Worm (Caenorhabditis elegans) whole organism, L3 larva: ENCODE measurements around the gene C07A4.2.

Experiments used
- R02D3.7 ChIP-seq: fragments of 150-350 bp; optimal IDR thresholded peaks from 2 replicates; lab custom pipeline; 2014; ENCODE audit warnings: missing biosample characterization, missing genetic modification characterization
- ZK546.5 ChIP-seq: sonication (generic microtip); optimal IDR thresholded peaks from 2 replicates; lab custom pipeline; 2017; ENCODE audit warnings: missing biosample characterization, missing genetic modification characterization
- aly-2 ChIP-seq: fragments of 150-350 bp; optimal IDR thresholded peaks from 2 replicates; lab custom pipeline; 2014; ENCODE audit warnings: missing biosample characterization, missing genetic modification characterization
- ceh-16 ChIP-seq: sonication (generic microtip); optimal IDR thresholded peaks from 2 replicates; lab custom pipeline; 2017; ENCODE audit warnings: missing biosample characterization, missing genetic modification characterization
- ceh-28 ChIP-seq: fragments of 150-350 bp; optimal IDR thresholded peaks from 2 replicates; lab custom pipeline; 2014; ENCODE audit warnings: missing biosample characterization, missing genetic modification reagents, missing genetic modification characterization
- ceh-9 ChIP-seq: sonication (generic microtip); optimal IDR thresholded peaks from 2 replicates; lab custom pipeline; 2018; ENCODE audit warnings: missing biosample characterization, missing genetic modification characterization
- daf-12 ChIP-seq: fragments of 150-350 bp; optimal IDR thresholded peaks from 2 replicates; lab custom pipeline; 2014; ENCODE audit warnings: missing biosample characterization, missing genetic modification reagents, missing genetic modification characterization
- egl-27 ChIP-seq: sonication (generic microtip); optimal IDR thresholded peaks from 4 replicates; lab custom pipeline; 2017; ENCODE audit warnings: missing biosample characterization, missing genetic modification reagents, missing genetic modification characterization
- egl-5 ChIP-seq: fragments of 150-350 bp; optimal IDR thresholded peaks from 2 replicates; lab custom pipeline; 2017; ENCODE audit warnings: missing biosample characterization, missing genetic modification reagents, missing genetic modification characterization, inconsistent platforms
- elt-1 ChIP-seq: fragments of 150-350 bp; optimal IDR thresholded peaks from 2 replicates; lab custom pipeline; 2014; ENCODE audit warnings: missing biosample characterization, missing genetic modification characterization
- elt-2 ChIP-seq: sonication (generic microtip); optimal IDR thresholded peaks from 2 replicates; lab custom pipeline; 2016; ENCODE audit warnings: missing genetic modification reagents, mild to moderate bottlenecking, missing genetic modification characterization, missing compliant biosample characterization
- elt-3 ChIP-seq, 3 experiments: fragments of 150-350 bp in 1 of 3; sonication (generic microtip) in 2 of 3; optimal IDR thresholded peaks; 2 replicates in 2 of 3; 4 replicates in 1 of 3; lab custom pipeline; 2014 to 2017; ENCODE audit warnings: missing biosample characterization in 3 of 3, missing genetic modification characterization in 3 of 3
- eor-1 ChIP-seq, 2 experiments: fragments of 150-350 bp; optimal IDR thresholded peaks; 2 replicates each; lab custom pipeline; 2014 to 2018; ENCODE audit warnings: missing biosample characterization in 2 of 2, missing genetic modification characterization in 2 of 2
- fkh-10 ChIP-seq: sonication (generic microtip); optimal IDR thresholded peaks from 2 replicates; lab custom pipeline; 2017; ENCODE audit warnings: missing biosample characterization, missing genetic modification reagents, missing genetic modification characterization
- fkh-2 ChIP-seq: fragments of 150-350 bp; optimal IDR thresholded peaks from 2 replicates; lab custom pipeline; 2014; ENCODE audit warnings: missing biosample characterization, missing genetic modification reagents, missing genetic modification characterization
- fos-1 ChIP-seq: fragments of 150-350 bp; optimal IDR thresholded peaks from 2 replicates; lab custom pipeline; 2014; ENCODE audit warnings: missing biosample characterization, missing genetic modification characterization
- hmg-11 ChIP-seq: sonication (generic microtip); optimal IDR thresholded peaks from 2 replicates; lab custom pipeline; 2016; ENCODE audit warnings: missing genetic modification characterization, missing compliant biosample characterization
- jun-1 ChIP-seq: fragments of 150-350 bp; optimal IDR thresholded peaks from 2 replicates; lab custom pipeline; 2014; ENCODE audit warnings: missing biosample characterization, missing genetic modification reagents, missing genetic modification characterization
- lin-15B ChIP-seq: fragments of 150-350 bp; optimal IDR thresholded peaks from 2 replicates; lab custom pipeline; 2014; ENCODE audit warnings: missing biosample characterization, missing genetic modification characterization
- lin-39 ChIP-seq: fragments of 150-350 bp; optimal IDR thresholded peaks from 2 replicates; lab custom pipeline; 2018; ENCODE audit warnings: missing biosample characterization, missing genetic modification reagents, missing genetic modification characterization
- lsy-12 ChIP-seq: sonication (generic microtip); optimal IDR thresholded peaks from 2 replicates; lab custom pipeline; 2016; ENCODE audit warnings: mild to moderate bottlenecking, missing genetic modification characterization, missing compliant biosample characterization
- mdl-1 ChIP-seq: fragments of 150-350 bp; optimal IDR thresholded peaks from 2 replicates; lab custom pipeline; 2014; ENCODE audit warnings: missing biosample characterization, missing genetic modification characterization
- mml-1 ChIP-seq: fragments of 150-350 bp; sonication (generic microtip); optimal IDR thresholded peaks from 3 replicates; lab custom pipeline; 2014; ENCODE audit warnings: missing biosample characterization, missing genetic modification characterization
- nfya-1 ChIP-seq: sonication (generic microtip); optimal IDR thresholded peaks from 2 replicates; lab custom pipeline; 2017; ENCODE audit warnings: missing genetic modification characterization, mild to moderate bottlenecking, missing compliant biosample characterization, antibody characterized with exemption, moderate library complexity; ENCODE audit not compliant: insufficient read depth
- nhr-11 ChIP-seq: fragments of 150-350 bp; optimal IDR thresholded peaks from 2 replicates; lab custom pipeline; 2014; ENCODE audit warnings: missing biosample characterization, missing genetic modification characterization
- nhr-12 ChIP-seq: fragments of 150-350 bp; optimal IDR thresholded peaks from 2 replicates; lab custom pipeline; 2014; ENCODE audit warnings: missing biosample characterization, missing genetic modification characterization
- nhr-23 ChIP-seq: fragments of 150-350 bp; optimal IDR thresholded peaks from 2 replicates; lab custom pipeline; 2014; ENCODE audit warnings: missing biosample characterization, missing genetic modification reagents, missing genetic modification characterization
- nhr-237 ChIP-seq: fragments of 150-350 bp; optimal IDR thresholded peaks from 2 replicates; lab custom pipeline; 2014; ENCODE audit warnings: missing biosample characterization, missing genetic modification characterization
- nhr-25 ChIP-seq: sonication (generic microtip); optimal IDR thresholded peaks from 2 replicates; lab custom pipeline; 2017; ENCODE audit warnings: missing biosample characterization, missing genetic modification characterization
- nhr-28 ChIP-seq: fragments of 150-350 bp; optimal IDR thresholded peaks from 2 replicates; lab custom pipeline; 2014; ENCODE audit warnings: missing biosample characterization, missing genetic modification characterization
- nhr-43 ChIP-seq: sonication (generic microtip); optimal IDR thresholded peaks from 2 replicates; lab custom pipeline; 2016; ENCODE audit warnings: mild to moderate bottlenecking, missing genetic modification characterization, missing compliant biosample characterization; ENCODE audit not compliant: poor library complexity, severe bottlenecking
- nhr-67 ChIP-seq: fragments of 150-350 bp; optimal IDR thresholded peaks from 2 replicates; lab custom pipeline; 2014; ENCODE audit warnings: missing biosample characterization, missing genetic modification characterization
- nhr-76 ChIP-seq: fragments of 150-350 bp; sonication (generic microtip); optimal IDR thresholded peaks from 5 replicates; lab custom pipeline; 2014; ENCODE audit warnings: missing biosample characterization, missing genetic modification characterization
- nhr-77 ChIP-seq: fragments of 150-350 bp; optimal IDR thresholded peaks from 2 replicates; lab custom pipeline; 2014; ENCODE audit warnings: missing biosample characterization, missing genetic modification characterization
- pha-4 ChIP-seq: fragments of 150-350 bp; optimal IDR thresholded peaks from 2 replicates; lab custom pipeline; 2014; ENCODE audit warnings: missing biosample characterization, missing genetic modification reagents, missing genetic modification characterization
- pqm-1 ChIP-seq: fragments of 150-350 bp; optimal IDR thresholded peaks from 2 replicates; lab custom pipeline; 2017; ENCODE audit warnings: missing biosample characterization, missing genetic modification characterization, inconsistent platforms
- sea-2 ChIP-seq: fragments of 150-350 bp; sonication (generic microtip); optimal IDR thresholded peaks from 4 replicates; lab custom pipeline; 2014; ENCODE audit warnings: missing biosample characterization, missing genetic modification reagents, missing genetic modification characterization
- skn-1 ChIP-seq: fragments of 150-350 bp; optimal IDR thresholded peaks from 2 replicates; lab custom pipeline; 2014; ENCODE audit warnings: missing biosample characterization, missing genetic modification characterization
- snpc-4 ChIP-seq: fragments of 150-350 bp; optimal IDR thresholded peaks from 2 replicates; lab custom pipeline; 2014; ENCODE audit warnings: missing biosample characterization, missing genetic modification characterization
- tbx-2 ChIP-seq: sonication (generic microtip); optimal IDR thresholded peaks from 2 replicates; lab custom pipeline; 2016; ENCODE audit warnings: mild to moderate bottlenecking, missing genetic modification characterization, missing compliant biosample characterization
- unc-39 ChIP-seq: sonication (generic microtip); optimal IDR thresholded peaks from 4 replicates; lab custom pipeline; 2017; ENCODE audit warnings: missing biosample characterization, missing genetic modification characterization
- unc-62 ChIP-seq: fragments of 150-350 bp; sonication (generic microtip); optimal IDR thresholded peaks from 4 replicates; lab custom pipeline; 2014; ENCODE audit warnings: missing biosample characterization, missing genetic modification reagents, missing genetic modification characterization
- zag-1 ChIP-seq: fragments of 150-350 bp; optimal IDR thresholded peaks from 2 replicates; lab custom pipeline; 2014; ENCODE audit warnings: missing biosample characterization, missing genetic modification characterization
- ztf-11 ChIP-seq: fragments of 150-350 bp; optimal IDR thresholded peaks from 2 replicates; lab custom pipeline; 2014; ENCODE audit warnings: missing biosample characterization, missing genetic modification characterization
- ztf-4 ChIP-seq: fragments of 150-350 bp; optimal IDR thresholded peaks from 2 replicates; lab custom pipeline; 2014; ENCODE audit warnings: missing biosample characterization, missing genetic modification characterization

Gene C07A4.2

DNA sequence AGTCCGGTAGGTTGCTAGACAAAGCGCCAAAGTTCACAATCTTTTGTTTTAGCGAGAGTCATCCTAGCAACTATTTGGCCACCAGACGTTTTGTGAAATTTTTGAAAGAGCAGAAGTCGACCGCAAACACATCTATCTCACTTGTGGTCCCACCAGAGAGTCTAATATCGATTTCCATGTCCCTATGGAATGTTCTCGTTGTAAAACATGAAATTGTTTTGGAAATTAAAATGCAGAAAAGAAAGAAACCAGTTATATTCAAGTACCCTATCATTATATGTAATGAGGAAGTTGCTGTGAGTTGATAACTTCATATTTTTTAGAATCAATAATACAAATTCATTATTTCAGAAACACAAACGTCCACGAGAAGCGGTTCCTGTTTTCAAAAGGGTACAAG is 12.7 kb downstream of the C07A4.2 start:
- no peak for TF ChIP-seq daf-12 (tag; lab: Kevin White, UChicago)
- TF ChIP-seq ztf-4 (tag; lab: Kevin White, UChicago), result no peak
- TF ChIP-seq unc-62, result no peak
- no peak for TF ChIP-seq aly-2 (tag; lab: Kevin White, UChicago)
- TF ChIP-seq ZK546.5 (tag; lab: Kevin White, UChicago), result no peak
- no peak for TF ChIP-seq R02D3.7 (tag; lab: Kevin White, UChicago)
- no peak for TF ChIP-seq nhr-77 (tag; lab: Kevin White, UChicago)
- no peak for TF ChIP-seq egl-27
- TF ChIP-seq lsy-12 (tag; lab: Kevin White, UChicago), result no peak
- no peak for TF ChIP-seq nhr-43 (tag; lab: Kevin White, UChicago)
- TF ChIP-seq nhr-23 (tag; lab: Kevin White, UChicago), result no peak
- no peak for TF ChIP-seq jun-1 (tag; lab: Kevin White, UChicago)
- TF ChIP-seq egl-5 (tag; lab: Kevin White, UChicago), result no peak
- no peak for TF ChIP-seq lin-39
- no peak for TF ChIP-seq snpc-4 (tag; lab: Kevin White, UChicago)

- peak; percentile 71 for TF ChIP-seq nhr-25 (tag; lab: Kevin White, UChicago)
- TF ChIP-seq nhr-77 (tag; lab: Kevin White, UChicago), result no peak
- peak; percentile 87 for TF ChIP-seq mdl-1 (tag; lab: Kevin White, UChicago)
- TF ChIP-seq lsy-12 (tag; lab: Kevin White, UChicago), result peak; percentile 68
- peak; percentile 55 for TF ChIP-seq fos-1 (tag; lab: Kevin White, UChicago)
- TF ChIP-seq unc-39 (tag; lab: Kevin White, UChicago), result no peak
- TF ChIP-seq ceh-16 (tag; lab: Kevin White, UChicago), result no peak
- no peak for TF ChIP-seq skn-1 (tag; lab: Kevin White, UChicago)
- TF ChIP-seq nhr-28, result no peak
- peak; percentile 9 for TF ChIP-seq pqm-1
- TF ChIP-seq snpc-4 (tag; lab: Kevin White, UChicago), result peak; percentile 50
- peak; percentile 60 for TF ChIP-seq egl-5 (tag; lab: Kevin White, UChicago)
- TF ChIP-seq lin-39, result peak; percentile 94
- peak; percentile 55 for TF ChIP-seq elt-2 (tag; lab: Kevin White, UChicago)
- peak; percentile 54 for TF ChIP-seq egl-27
- TF ChIP-seq ceh-9 (tag; lab: Kevin White, UChicago), result no peak
- peak; percentile 74 for TF ChIP-seq pha-4 (tag; lab: Kevin White, UChicago)
- TF ChIP-seq tbx-2, result peak; percentile 65
- peak; percentile 39 for TF ChIP-seq lin-15B (tag; lab: Kevin White, UChicago)
- no peak for TF ChIP-seq aly-2 (tag; lab: Kevin White, UChicago)
- TF ChIP-seq ztf-4 (tag; lab: Kevin White, UChicago), result no peak
- TF ChIP-seq elt-3 (tag; optimal IDR thresholded peaks at IDR 0.05; lab: Kevin White, UChicago), result no peak
- no peak for TF ChIP-seq ZK546.5 (tag; lab: Kevin White, UChicago)
- peak; percentile 54 for TF ChIP-seq elt-1
- TF ChIP-seq unc-62, result peak; percentile 75
- TF ChIP-seq ztf-11 (tag; lab: Kevin White, UChicago), result no peak
- TF ChIP-seq nhr-237 (tag; lab: Kevin White, UChicago), result no peak
- no peak for TF ChIP-seq eor-1 (tag; optimal IDR thresholded peaks at IDR 0.05; lab: Kevin White, UChicago)
- TF ChIP-seq nhr-67 (tag; lab: Kevin White, UChicago), result no peak
- no peak for TF ChIP-seq nhr-23 (tag; lab: Kevin White, UChicago)
- no peak for TF ChIP-seq fkh-2
- TF ChIP-seq jun-1 (tag; lab: Kevin White, UChicago), result peak; percentile 74
- TF ChIP-seq nfya-1, result peak; percentile 84
- no peak for TF ChIP-seq nhr-12 (tag; lab: Kevin White, UChicago)
- TF ChIP-seq zag-1 (tag; lab: Kevin White, UChicago), result no peak
- TF ChIP-seq mml-1, result no peak
- peak; percentile 79 for TF ChIP-seq nhr-11 (tag; lab: Kevin White, UChicago)
- peak; percentile 47 for TF ChIP-seq R02D3.7 (tag; lab: Kevin White, UChicago)
- TF ChIP-seq nhr-76, result no peak
- peak; percentile 28 for TF ChIP-seq fkh-10 (GFP tag; lab: Kevin White, UChicago)
- peak; percentile 94 for TF ChIP-seq hmg-11 (tag; lab: Kevin White, UChicago)
- peak; percentile 41 for TF ChIP-seq ceh-28 (tag; lab: Kevin White, UChicago)
- peak; percentile 62 for TF ChIP-seq nhr-43 (tag; lab: Kevin White, UChicago)
- TF ChIP-seq sea-2 (GFP tag; lab: Kevin White, UChicago), result no peak
- TF ChIP-seq daf-12 (tag; lab: Kevin White, UChicago), result no peak
These were observed 16.5 kb downstream of the C07A4.2 start for ce11 chrX:10188493-10188895.
